Worm (Caenorhabditis elegans) whole organism, L3 larva: Measurements from ENCODE around the gene C25G4.7.

ENCODE experiments used
- R02D3.7 ChIP-seq: fragments of 150-350 bp; optimal IDR thresholded peaks from 2 replicates; lab custom pipeline; 2014; ENCODE audit warnings: missing biosample characterization, missing genetic modification characterization
- ama-1 ChIP-seq: fragments of 150-350 bp; optimal IDR thresholded peaks from 2 replicates; lab custom pipeline; 2018
- ceh-16 ChIP-seq: sonication (generic microtip); optimal IDR thresholded peaks from 2 replicates; lab custom pipeline; 2017; ENCODE audit warnings: missing biosample characterization, missing genetic modification characterization
- ceh-28 ChIP-seq: fragments of 150-350 bp; optimal IDR thresholded peaks from 2 replicates; lab custom pipeline; 2014; ENCODE audit warnings: missing biosample characterization, missing genetic modification reagents, missing genetic modification characterization
- ceh-82 ChIP-seq: fragments of 150-350 bp; optimal IDR thresholded peaks from 2 replicates; lab custom pipeline; 2014; ENCODE audit warnings: missing biosample characterization, missing genetic modification characterization
- ceh-9 ChIP-seq: sonication (generic microtip); optimal IDR thresholded peaks from 2 replicates; lab custom pipeline; 2018; ENCODE audit warnings: missing biosample characterization, missing genetic modification characterization
- daf-12 ChIP-seq: fragments of 150-350 bp; optimal IDR thresholded peaks from 2 replicates; lab custom pipeline; 2014; ENCODE audit warnings: missing biosample characterization, missing genetic modification reagents, missing genetic modification characterization
- egl-5 ChIP-seq: fragments of 150-350 bp; optimal IDR thresholded peaks from 2 replicates; lab custom pipeline; 2017; ENCODE audit warnings: missing biosample characterization, missing genetic modification reagents, missing genetic modification characterization, inconsistent platforms
- elt-1 ChIP-seq: fragments of 150-350 bp; optimal IDR thresholded peaks from 2 replicates; lab custom pipeline; 2014; ENCODE audit warnings: missing biosample characterization, missing genetic modification characterization
- elt-2 ChIP-seq: sonication (generic microtip); optimal IDR thresholded peaks from 2 replicates; lab custom pipeline; 2016; ENCODE audit warnings: missing genetic modification reagents, mild to moderate bottlenecking, missing genetic modification characterization, missing compliant biosample characterization
- eor-1 ChIP-seq, 2 experiments: fragments of 150-350 bp; optimal IDR thresholded peaks; 2 replicates each; lab custom pipeline; 2014 to 2018; ENCODE audit warnings: missing biosample characterization in 2 of 2, missing genetic modification characterization in 2 of 2
- fkh-10 ChIP-seq: sonication (generic microtip); optimal IDR thresholded peaks from 2 replicates; lab custom pipeline; 2017; ENCODE audit warnings: missing biosample characterization, missing genetic modification reagents, missing genetic modification characterization
- fkh-2 ChIP-seq: fragments of 150-350 bp; optimal IDR thresholded peaks from 2 replicates; lab custom pipeline; 2014; ENCODE audit warnings: missing biosample characterization, missing genetic modification reagents, missing genetic modification characterization
- fos-1 ChIP-seq: fragments of 150-350 bp; optimal IDR thresholded peaks from 2 replicates; lab custom pipeline; 2014; ENCODE audit warnings: missing biosample characterization, missing genetic modification characterization
- jun-1 ChIP-seq: fragments of 150-350 bp; optimal IDR thresholded peaks from 2 replicates; lab custom pipeline; 2014; ENCODE audit warnings: missing biosample characterization, missing genetic modification reagents, missing genetic modification characterization
- lin-15B ChIP-seq: fragments of 150-350 bp; optimal IDR thresholded peaks from 2 replicates; lab custom pipeline; 2014; ENCODE audit warnings: missing biosample characterization, missing genetic modification characterization
- lin-39 ChIP-seq: fragments of 150-350 bp; optimal IDR thresholded peaks from 2 replicates; lab custom pipeline; 2018; ENCODE audit warnings: missing biosample characterization, missing genetic modification reagents, missing genetic modification characterization
- lsy-12 ChIP-seq: sonication (generic microtip); optimal IDR thresholded peaks from 2 replicates; lab custom pipeline; 2016; ENCODE audit warnings: mild to moderate bottlenecking, missing genetic modification characterization, missing compliant biosample characterization
- mdl-1 ChIP-seq: fragments of 150-350 bp; optimal IDR thresholded peaks from 2 replicates; lab custom pipeline; 2014; ENCODE audit warnings: missing biosample characterization, missing genetic modification characterization
- nfya-1 ChIP-seq: sonication (generic microtip); optimal IDR thresholded peaks from 2 replicates; lab custom pipeline; 2017; ENCODE audit warnings: missing genetic modification characterization, mild to moderate bottlenecking, missing compliant biosample characterization, antibody characterized with exemption, moderate library complexity; ENCODE audit not compliant: insufficient read depth
- nhr-11 ChIP-seq: fragments of 150-350 bp; optimal IDR thresholded peaks from 2 replicates; lab custom pipeline; 2014; ENCODE audit warnings: missing biosample characterization, missing genetic modification characterization
- nhr-12 ChIP-seq: fragments of 150-350 bp; optimal IDR thresholded peaks from 2 replicates; lab custom pipeline; 2014; ENCODE audit warnings: missing biosample characterization, missing genetic modification characterization
- nhr-23 ChIP-seq: fragments of 150-350 bp; optimal IDR thresholded peaks from 2 replicates; lab custom pipeline; 2014; ENCODE audit warnings: missing biosample characterization, missing genetic modification reagents, missing genetic modification characterization
- nhr-237 ChIP-seq: fragments of 150-350 bp; optimal IDR thresholded peaks from 2 replicates; lab custom pipeline; 2014; ENCODE audit warnings: missing biosample characterization, missing genetic modification characterization
- nhr-25 ChIP-seq: sonication (generic microtip); optimal IDR thresholded peaks from 2 replicates; lab custom pipeline; 2017; ENCODE audit warnings: missing biosample characterization, missing genetic modification characterization
- nhr-28 ChIP-seq: fragments of 150-350 bp; optimal IDR thresholded peaks from 2 replicates; lab custom pipeline; 2014; ENCODE audit warnings: missing biosample characterization, missing genetic modification characterization
- nhr-43 ChIP-seq: sonication (generic microtip); optimal IDR thresholded peaks from 2 replicates; lab custom pipeline; 2016; ENCODE audit warnings: mild to moderate bottlenecking, missing genetic modification characterization, missing compliant biosample characterization; ENCODE audit not compliant: poor library complexity, severe bottlenecking
- nhr-67 ChIP-seq: fragments of 150-350 bp; optimal IDR thresholded peaks from 2 replicates; lab custom pipeline; 2014; ENCODE audit warnings: missing biosample characterization, missing genetic modification characterization
- pha-4 ChIP-seq: fragments of 150-350 bp; optimal IDR thresholded peaks from 2 replicates; lab custom pipeline; 2014; ENCODE audit warnings: missing biosample characterization, missing genetic modification reagents, missing genetic modification characterization
- pqm-1 ChIP-seq: fragments of 150-350 bp; optimal IDR thresholded peaks from 2 replicates; lab custom pipeline; 2017; ENCODE audit warnings: missing biosample characterization, missing genetic modification characterization, inconsistent platforms
- sea-2 ChIP-seq: fragments of 150-350 bp; sonication (generic microtip); optimal IDR thresholded peaks from 4 replicates; lab custom pipeline; 2014; ENCODE audit warnings: missing biosample characterization, missing genetic modification reagents, missing genetic modification characterization
- skn-1 ChIP-seq: fragments of 150-350 bp; optimal IDR thresholded peaks from 2 replicates; lab custom pipeline; 2014; ENCODE audit warnings: missing biosample characterization, missing genetic modification characterization
- snpc-4 ChIP-seq: fragments of 150-350 bp; optimal IDR thresholded peaks from 2 replicates; lab custom pipeline; 2014; ENCODE audit warnings: missing biosample characterization, missing genetic modification characterization
- tbx-2 ChIP-seq: sonication (generic microtip); optimal IDR thresholded peaks from 2 replicates; lab custom pipeline; 2016; ENCODE audit warnings: mild to moderate bottlenecking, missing genetic modification characterization, missing compliant biosample characterization
- unc-39 ChIP-seq: sonication (generic microtip); optimal IDR thresholded peaks from 4 replicates; lab custom pipeline; 2017; ENCODE audit warnings: missing biosample characterization, missing genetic modification characterization
- unc-62 ChIP-seq: fragments of 150-350 bp; sonication (generic microtip); optimal IDR thresholded peaks from 4 replicates; lab custom pipeline; 2014; ENCODE audit warnings: missing biosample characterization, missing genetic modification reagents, missing genetic modification characterization
- ztf-11 ChIP-seq: fragments of 150-350 bp; optimal IDR thresholded peaks from 2 replicates; lab custom pipeline; 2014; ENCODE audit warnings: missing biosample characterization, missing genetic modification characterization

The C25G4.7 gene

ce11 chrIV:12417536-12418195, 39.0 kb upstream of the C25G4.7 start, which contains the start of gene F08G5.3 (continued):
- no peak for TF ChIP-seq ztf-11 (tag; lab: Kevin White, UChicago)
- no peak for TF ChIP-seq snpc-4 (tag; lab: Kevin White, UChicago)
- TF ChIP-seq nhr-23: no peak
- TF ChIP-seq nhr-67: no peak
- no peak for TF ChIP-seq mdl-1 (tag; lab: Kevin White, UChicago)
- TF ChIP-seq elt-2: peak; percentile 49
- TF ChIP-seq fos-1: no peak
- no peak for TF ChIP-seq eor-1 (tag; optimal IDR thresholded peaks at IDR 0.05; lab: Kevin White, UChicago)
- peak; percentile 37 for TF ChIP-seq nfya-1
- TF ChIP-seq unc-39: no peak
- no peak for TF ChIP-seq daf-12 (tag; lab: Kevin White, UChicago)
- no peak for TF ChIP-seq skn-1
- TF ChIP-seq nhr-11 (tag; lab: Kevin White, UChicago): peak; percentile 40
- TF ChIP-seq jun-1: no peak

ce11 chrIV:12419291-12419690, 37.4 kb upstream of the C25G4.7 start:
- TF ChIP-seq nfya-1 (peak; percentile 12), ama-1 (lab: Kevin White, UChicago) (no peak), nhr-67 (no peak), lsy-12 (tag; lab: Kevin White, UChicago) (no peak), nhr-237 (tag; lab: Kevin White, UChicago) (no peak), elt-1 (tag; lab: Kevin White, UChicago) (no peak), snpc-4 (tag; lab: Kevin White, UChicago) (no peak), fkh-10 (GFP tag; lab: Kevin White, UChicago) (peak; percentile 5)
- TF ChIP-seq, all 47 proteins: peak for 2

- no peak for TF ChIP-seq nhr-28 (tag; lab: Kevin White, UChicago)
- no peak for TF ChIP-seq nhr-43 (tag; lab: Kevin White, UChicago)
- TF ChIP-seq ceh-28 (tag; lab: Kevin White, UChicago): no peak
- TF ChIP-seq pqm-1 (tag; lab: Kevin White, UChicago): peak; percentile 85
- TF ChIP-seq pha-4 (tag; lab: Kevin White, UChicago): peak; percentile 24
- no peak for TF ChIP-seq skn-1
- TF ChIP-seq nhr-25 (tag; lab: Kevin White, UChicago): no peak
- TF ChIP-seq nhr-11 (tag; lab: Kevin White, UChicago): no peak
- TF ChIP-seq elt-2: peak; percentile 93
- no peak for TF ChIP-seq lin-15B (tag; lab: Kevin White, UChicago)
- TF ChIP-seq fkh-2 (tag; lab: Kevin White, UChicago): no peak
These were observed 36.3 kb upstream of the C25G4.7 start, which contains the start of gene ugt-65 for ce11 chrIV:12420455-12420854. TSS of gene ugt-65 (plus strand) at chrIV:12420683.

ce11 chrIV:12425595-12425994, 31.1 kb upstream of the C25G4.7 start:
- TF ChIP-seq nfya-1: peak; percentile 55
- peak; percentile 87 for TF ChIP-seq lin-39
- no peak for TF ChIP-seq tbx-2
- peak; percentile 67 for TF ChIP-seq unc-62 (GFP tag; lab: Kevin White, UChicago)

- TF ChIP-seq snpc-4 (tag; lab: Kevin White, UChicago): no peak
- TF ChIP-seq ceh-9 (tag; lab: Kevin White, UChicago): no peak
- no peak for TF ChIP-seq egl-5 (tag; lab: Kevin White, UChicago)
- no peak for TF ChIP-seq ztf-11 (tag; lab: Kevin White, UChicago)
- no peak for TF ChIP-seq lsy-12 (tag; lab: Kevin White, UChicago)
- TF ChIP-seq nfya-1: no peak
- no peak for TF ChIP-seq nhr-12
- TF ChIP-seq nhr-25 (tag; lab: Kevin White, UChicago): no peak
- no peak for TF ChIP-seq jun-1
- TF ChIP-seq fkh-10 (GFP tag; lab: Kevin White, UChicago): no peak
- TF ChIP-seq ceh-16: no peak
- TF ChIP-seq R02D3.7: no peak
- TF ChIP-seq ceh-82 (tag; lab: Kevin White, UChicago): no peak
- TF ChIP-seq elt-2: no peak
- TF ChIP-seq sea-2 (GFP tag; lab: Kevin White, UChicago): no peak
- TF ChIP-seq nhr-28 (tag; lab: Kevin White, UChicago): no peak
- TF ChIP-seq ama-1 (lab: Kevin White, UChicago): no peak
- no peak for TF ChIP-seq pqm-1 (tag; lab: Kevin White, UChicago)
These were observed 28.9 kb upstream of the C25G4.7 start for ce11 chrIV:12427687-12428284.
